Worm (Caenorhabditis elegans): ENCODE measurements around the gene bud-31.

ce11 chrIII:9727439-9727838, 31.1 kb upstream of the bud-31 start, which contains the start of gene C07A9.12:
- TF ChIP-seq mep-1 (tag; optimal IDR thresholded peaks at IDR 0.05): no peak
- TF ChIP-seq pha-4 (tag; optimal IDR thresholded peaks at IDR 0.05): no peak
- no peak for TF ChIP-seq snpc-4 (tag; optimal IDR thresholded peaks at IDR 0.05)
- TF ChIP-seq ceh-43 (GFP tag; optimal IDR thresholded peaks at IDR 0.05): no peak
- no peak for TF ChIP-seq bed-3 (GFP tag; optimal IDR thresholded peaks at IDR 0.05)
- no peak for TF ChIP-seq unc-39 (tag; optimal IDR thresholded peaks at IDR 0.05)
- no peak for TF ChIP-seq unc-62 (GFP tag; optimal IDR thresholded peaks at IDR 0.05)
- TF ChIP-seq blmp-1 (tag; optimal IDR thresholded peaks at IDR 0.05): no peak
- no peak for TF ChIP-seq lsy-2 (tag; optimal IDR thresholded peaks at IDR 0.05)
- TF ChIP-seq nhr-12 (tag; optimal IDR thresholded peaks at IDR 0.05): no peak
- TF ChIP-seq cnd-1 (tag; optimal IDR thresholded peaks at IDR 0.05): no peak
- no peak for TF ChIP-seq nhr-237 (tag; optimal IDR thresholded peaks at IDR 0.05)

All from whole organism, mixed stage, embryonic.